Worm (Caenorhabditis elegans): ENCODE results near the gene C08F11.13.

Gene C08F11.13

DNA sequence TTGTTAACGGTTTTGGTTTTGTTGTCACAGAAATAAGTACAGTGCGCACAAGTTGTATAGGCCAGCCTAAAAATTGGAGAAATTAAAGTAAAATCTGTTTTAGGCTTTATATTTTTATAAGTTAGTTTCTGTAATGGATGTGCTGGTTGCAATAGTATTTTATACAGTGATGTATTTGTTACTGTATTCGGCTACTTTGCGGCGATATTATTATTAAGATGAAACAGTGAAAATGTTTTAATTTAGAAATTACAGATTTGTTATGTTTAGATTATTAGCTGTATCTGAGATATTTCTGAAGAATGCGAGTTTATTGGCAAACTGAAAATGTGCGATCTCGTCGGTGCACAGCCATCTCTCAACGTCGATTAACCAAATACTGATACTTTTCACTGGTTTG lies 37.9 kb upstream of the C08F11.13 start, which contains the start of gene ule-4:
Gene ule-4 (minus strand): TSS at position 101 of the 400 bp plus-strand sequence.
- no peak for TF ChIP-seq bed-3 (GFP tag; optimal IDR thresholded peaks at IDR 0.05)
- no peak for TF ChIP-seq ham-2 (GFP tag; optimal IDR thresholded peaks at IDR 0.05)
- no peak for TF ChIP-seq mls-2 (tag; optimal IDR thresholded peaks at IDR 0.05)
- TF ChIP-seq lin-32 (GFP tag; optimal IDR thresholded peaks at IDR 0.05): no peak
- no peak for TF ChIP-seq tbx-8 (GFP tag; optimal IDR thresholded peaks at IDR 0.05)
- TF ChIP-seq sptf-1 (tag; optimal IDR thresholded peaks at IDR 0.05): no peak
- TF ChIP-seq nhr-28 (tag; optimal IDR thresholded peaks at IDR 0.05): no peak
- TF ChIP-seq ztf-11 (tag; optimal IDR thresholded peaks at IDR 0.05): no peak
- TF ChIP-seq elt-3 (tag; optimal IDR thresholded peaks at IDR 0.05): no peak
- no peak for TF ChIP-seq pha-4 (tag; optimal IDR thresholded peaks at IDR 0.05)
- TF ChIP-seq sem-2 (GFP tag; optimal IDR thresholded peaks at IDR 0.05): no peak
- TF ChIP-seq mab-5 (tag; optimal IDR thresholded peaks at IDR 0.05): no peak
- TF ChIP-seq nhr-2 (tag; optimal IDR thresholded peaks at IDR 0.05): no peak

DNA sequence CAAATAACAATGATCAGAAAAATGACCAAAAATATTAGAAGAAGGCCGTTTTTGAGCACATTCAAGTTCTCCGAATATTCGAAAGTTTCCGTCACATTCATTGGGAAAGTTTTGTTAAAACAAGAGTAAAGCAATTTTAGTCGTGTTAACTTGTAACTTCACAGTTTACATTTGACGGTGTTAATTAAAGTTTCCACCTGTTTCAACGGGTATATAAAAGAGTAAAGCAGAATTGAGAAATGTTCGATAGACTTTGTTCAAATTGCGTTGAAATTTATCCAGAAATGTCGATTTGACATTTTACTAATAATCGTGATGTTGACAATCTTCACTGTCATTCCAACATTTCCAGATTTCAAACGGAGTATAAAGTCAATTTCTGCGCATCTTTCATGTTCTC lies 36.1 kb upstream of the C08F11.13 start, which contains the start of gene srz-29:
Gene srz-29 (minus strand): TSS at position 101 of the 400 bp plus-strand sequence.
- TF ChIP-seq unc-120 (tag; optimal IDR thresholded peaks at IDR 0.05; ENCODE audit: poor library complexity, severe bottlenecking) (no peak), bed-3 (GFP tag; optimal IDR thresholded peaks at IDR 0.05) (no peak), mab-5 (tag; optimal IDR thresholded peaks at IDR 0.05) (no peak), lsy-2 (tag; optimal IDR thresholded peaks at IDR 0.05) (no peak), pha-4 (tag; optimal IDR thresholded peaks at IDR 0.05) (no peak), tbx-8 (GFP tag; optimal IDR thresholded peaks at IDR 0.05) (no peak), nhr-12 (tag; optimal IDR thresholded peaks at IDR 0.05) (no peak), ceh-39 (tag; optimal IDR thresholded peaks at IDR 0.05) (no peak)

DNA sequence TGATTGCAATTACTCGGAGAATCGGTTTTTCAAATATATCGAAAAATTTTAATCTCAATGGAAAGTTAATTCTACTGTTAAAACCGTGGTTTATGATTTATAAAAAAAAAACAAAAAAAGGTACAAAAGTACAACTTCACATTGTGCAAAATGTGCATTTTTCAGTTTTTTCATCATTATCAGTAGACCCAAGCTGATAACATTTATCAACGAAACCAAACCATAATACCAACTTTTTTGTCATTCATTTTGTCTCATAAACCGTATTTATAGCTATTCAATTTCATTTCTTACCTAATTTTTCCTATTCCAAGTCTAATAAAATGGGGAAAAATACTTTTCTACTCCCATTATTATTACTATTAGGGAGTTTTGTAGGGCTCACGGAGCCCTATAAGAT lies 29.3 kb upstream of the C08F11.13 start, which contains the start of gene ugt-22:
Gene ugt-22 (plus strand): TSS at position 234 of the 400 bp plus-strand sequence.
- TF ChIP-seq elt-1 (tag; optimal IDR thresholded peaks at IDR 0.05; ENCODE audit: borderline replicate concordance, insufficient read depth): no peak
- no peak for TF ChIP-seq mep-1 (tag; optimal IDR thresholded peaks at IDR 0.05)
- no peak for TF ChIP-seq sem-2 (GFP tag; optimal IDR thresholded peaks at IDR 0.05)
- no peak for TF ChIP-seq hlh-1 (tag; optimal IDR thresholded peaks at IDR 0.05)
- no peak for TF ChIP-seq zip-8 (tag; optimal IDR thresholded peaks at IDR 0.05)
- no peak for TF ChIP-seq unc-39 (tag; optimal IDR thresholded peaks at IDR 0.05)
- TF ChIP-seq mab-5 (tag; optimal IDR thresholded peaks at IDR 0.05): no peak
- TF ChIP-seq ceh-43 (GFP tag; optimal IDR thresholded peaks at IDR 0.05): no peak
- no peak for TF ChIP-seq nhr-2 (tag; optimal IDR thresholded peaks at IDR 0.05)
- TF ChIP-seq unc-62 (GFP tag; optimal IDR thresholded peaks at IDR 0.05): no peak
- TF ChIP-seq ces-1 (GFP tag; optimal IDR thresholded peaks at IDR 0.05): no peak

DNA sequence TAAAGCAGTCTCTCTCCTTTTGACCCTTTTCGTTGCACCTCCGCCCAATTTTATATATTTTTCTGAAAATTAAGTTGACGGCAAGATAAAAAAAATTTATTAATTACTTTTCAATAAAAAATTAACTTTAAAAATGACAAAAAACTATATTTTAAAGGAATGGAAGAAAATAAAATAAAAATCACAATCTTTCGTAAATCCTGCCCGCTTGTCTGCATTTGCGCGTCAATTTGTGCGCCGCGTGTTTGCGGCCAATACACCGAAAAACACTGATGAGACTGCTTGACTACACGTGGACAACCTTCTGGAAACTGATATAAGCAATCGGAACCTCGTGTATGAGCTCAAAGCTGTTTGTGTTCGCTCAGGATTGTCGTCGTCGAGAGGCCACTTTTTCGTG lies 27.3 kb upstream of the C08F11.13 start, which contains the start of gene C08F11.7:
Gene C08F11.7 (plus strand): TSS at position 301 of the 400 bp plus-strand sequence.
- TF ChIP-seq nhr-12 (tag; optimal IDR thresholded peaks at IDR 0.05): no peak
- TF ChIP-seq lsy-2 (tag; optimal IDR thresholded peaks at IDR 0.05): no peak
- no peak for TF ChIP-seq tbx-8 (GFP tag; optimal IDR thresholded peaks at IDR 0.05)
- TF ChIP-seq pha-4 (tag; optimal IDR thresholded peaks at IDR 0.05): no peak

DNA sequence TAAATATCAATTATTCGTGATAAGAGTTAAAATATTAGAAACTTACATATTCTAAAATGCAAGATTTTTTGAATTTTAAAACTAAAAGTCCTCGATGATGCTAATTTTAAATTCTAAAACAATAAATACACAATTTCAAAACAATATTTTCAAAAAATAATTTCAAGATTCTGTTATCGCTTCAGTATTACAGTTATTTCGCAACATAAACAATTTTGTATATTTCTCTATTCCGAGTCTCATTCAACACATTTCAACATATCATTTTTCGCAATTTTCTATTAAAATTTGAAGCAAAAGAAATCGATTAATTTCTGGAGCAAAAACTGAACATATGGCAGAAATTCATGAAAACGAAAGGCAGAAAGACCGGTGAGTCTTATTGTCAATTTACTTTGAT lies 23.5 kb upstream of the C08F11.13 start, which contains the start of gene fbxa-98:
Gene fbxa-98 (plus strand): TSS at position 243 of the 400 bp plus-strand sequence.
- no peak for TF ChIP-seq ham-2 (GFP tag; optimal IDR thresholded peaks at IDR 0.05)
- no peak for TF ChIP-seq unc-62 (GFP tag; optimal IDR thresholded peaks at IDR 0.05)
- no peak for TF ChIP-seq mep-1 (tag; optimal IDR thresholded peaks at IDR 0.05)
- TF ChIP-seq blmp-1 (tag; optimal IDR thresholded peaks at IDR 0.05): no peak
- no peak for TF ChIP-seq lin-13 (tag; optimal IDR thresholded peaks at IDR 0.05)
- no peak for TF ChIP-seq nhr-76 (tag; optimal IDR thresholded peaks at IDR 0.05)
- no peak for TF ChIP-seq drap-1 (GFP tag; optimal IDR thresholded peaks at IDR 0.05)
- TF ChIP-seq elt-3 (tag; optimal IDR thresholded peaks at IDR 0.05): no peak
- TF ChIP-seq ces-1 (GFP tag; optimal IDR thresholded peaks at IDR 0.05): no peak
- no peak for TF ChIP-seq tbx-8 (GFP tag; optimal IDR thresholded peaks at IDR 0.05)
- no peak for TF ChIP-seq mls-2 (tag; optimal IDR thresholded peaks at IDR 0.05)
- TF ChIP-seq ceh-43 (GFP tag; optimal IDR thresholded peaks at IDR 0.05): no peak

DNA sequence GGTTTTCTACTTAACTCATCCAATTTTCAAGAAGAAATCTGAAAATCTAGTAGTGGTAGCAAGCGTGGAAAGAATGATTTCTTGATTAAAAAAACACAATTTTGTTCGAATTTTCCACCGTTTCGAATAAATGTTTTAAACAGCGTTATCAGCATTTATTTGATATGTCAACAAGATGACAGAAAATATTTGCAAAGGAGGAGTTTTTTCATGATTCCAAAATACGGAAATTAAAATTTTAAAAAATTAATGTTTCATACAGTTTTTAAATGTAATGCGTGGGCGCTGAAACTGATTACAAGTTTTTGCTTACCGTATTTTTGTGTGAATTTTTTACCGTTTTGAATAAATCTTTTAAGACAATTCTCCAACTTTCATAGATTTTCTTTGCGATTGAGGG lies 22.9 kb upstream of the C08F11.13 start:
- no peak for TF ChIP-seq unc-120 (tag; optimal IDR thresholded peaks at IDR 0.05; ENCODE audit: poor library complexity, severe bottlenecking)
- no peak for TF ChIP-seq bed-3 (GFP tag; optimal IDR thresholded peaks at IDR 0.05)
- TF ChIP-seq ceh-83 (GFP tag; optimal IDR thresholded peaks at IDR 0.05): no peak
- TF ChIP-seq elt-1 (tag; optimal IDR thresholded peaks at IDR 0.05; ENCODE audit: borderline replicate concordance, insufficient read depth): no peak
- TF ChIP-seq ceh-39 (tag; optimal IDR thresholded peaks at IDR 0.05): no peak
- TF ChIP-seq ham-2 (GFP tag; optimal IDR thresholded peaks at IDR 0.05): no peak
- TF ChIP-seq nhr-12 (tag; optimal IDR thresholded peaks at IDR 0.05): no peak
- TF ChIP-seq snpc-4 (tag; optimal IDR thresholded peaks at IDR 0.05): no peak
- no peak for TF ChIP-seq flh-1 (GFP tag; optimal IDR thresholded peaks at IDR 0.05)
- no peak for TF ChIP-seq M03D4.4 (tag; optimal IDR thresholded peaks at IDR 0.05)
- no peak for TF ChIP-seq elt-3 (tag; optimal IDR thresholded peaks at IDR 0.05)
- TF ChIP-seq sptf-1 (tag; optimal IDR thresholded peaks at IDR 0.05): no peak
- no peak for TF ChIP-seq unc-62 (GFP tag; optimal IDR thresholded peaks at IDR 0.05)
- TF ChIP-seq tbx-8 (GFP tag; optimal IDR thresholded peaks at IDR 0.05): no peak
- no peak for TF ChIP-seq nhr-28 (tag; optimal IDR thresholded peaks at IDR 0.05)
- TF ChIP-seq hlh-1 (tag; optimal IDR thresholded peaks at IDR 0.05): no peak
- TF ChIP-seq mab-5 (tag; optimal IDR thresholded peaks at IDR 0.05): no peak
- TF ChIP-seq mls-2 (tag; optimal IDR thresholded peaks at IDR 0.05): no peak
- no peak for TF ChIP-seq blmp-1 (tag; optimal IDR thresholded peaks at IDR 0.05)
- no peak for TF ChIP-seq lin-32 (GFP tag; optimal IDR thresholded peaks at IDR 0.05)
